Worm (Caenorhabditis elegans): Measurements from ENCODE around the gene skp-1.

- TF ChIP-seq elt-2 (tag; optimal IDR thresholded peaks at IDR 0.05) (no peak), nhr-12 (tag; optimal IDR thresholded peaks at IDR 0.05) (no peak), pag-3 (tag; optimal IDR thresholded peaks at IDR 0.05; ENCODE audit: borderline replicate concordance, insufficient read depth) (no peak), lin-35 (GFP tag; optimal IDR thresholded peaks at IDR 0.05) (no peak)
Measured at ce11 chrV:11647821-11648220, 2.5 kb downstream of the skp-1 start.
